Fruit fly (Drosophila melanogaster): ENCODE measurements around the gene mRpL2.

Gene mRpL2

DNA sequence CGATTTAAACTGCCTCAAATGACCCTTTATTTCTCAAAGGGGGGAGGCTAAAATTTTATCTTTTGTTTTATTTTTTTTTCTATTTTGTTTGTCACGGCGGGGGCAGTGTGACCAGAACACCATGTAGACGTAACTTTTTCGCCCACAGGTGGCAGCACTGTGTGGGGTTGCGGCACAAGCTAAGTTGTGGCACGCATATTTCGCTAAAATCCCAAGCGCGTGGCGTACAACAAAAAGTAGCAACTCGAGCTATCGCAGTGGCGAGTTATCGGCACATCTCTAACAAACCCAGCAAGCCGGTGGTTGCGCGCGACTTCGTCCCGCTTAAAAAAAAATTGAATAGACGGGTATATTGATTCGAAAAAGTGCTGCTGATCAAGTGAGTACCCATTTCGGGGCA is 2.4 kb downstream of the mRpL2 start, which contains the start of the genes Ufd1 and NaPi-III (continued):
- TF ChIP-seq ara (GFP tag; IDR thresholded peaks at IDR 0.05) (no peak), Atf3 (GFP tag; optimal IDR thresholded peaks at IDR 0.05) (peak; percentile 5), CG17359 (tag; optimal IDR thresholded peaks at IDR 0.05) (peak; percentile 57), twi (tag; optimal IDR thresholded peaks at IDR 0.05) (no peak), CG16863 (GFP tag; optimal IDR thresholded peaks at IDR 0.05) (peak; percentile 8), hb (GFP tag; IDR thresholded peaks at IDR 0.05; ENCODE audit: partially characterized antibody) (peak; percentile 77; the same call in 2 of the 3 replicates), CG31224 (GFP tag; IDR thresholded peaks at IDR 0.05) (no peak), Mrtf (GFP tag; IDR thresholded peaks at IDR 0.05) (no peak), psq (GFP tag; optimal IDR thresholded peaks at IDR 0.05) (no peak), ac (GFP tag; optimal IDR thresholded peaks at IDR 0.05) (no peak), mld (GFP tag; IDR thresholded peaks at IDR 0.05; ENCODE audit: partially characterized antibody) (no peak), CG7839 (tag; optimal IDR thresholded peaks at IDR 0.05) (peak; percentile 10), CG7963 (GFP tag; IDR thresholded peaks at IDR 0.05; ENCODE audit: partially characterized antibody) (peak; percentile 68), wek (GFP tag; optimal IDR thresholded peaks at IDR 0.05) (no peak), so (GFP tag; IDR thresholded peaks at IDR 0.05) (0 out of 3 replicates have a peak, but pooled peaks have one; percentile 52), gfzf (GFP tag; optimal IDR thresholded peaks at IDR 0.05) (peak; percentile 98), CG32772 (GFP tag; IDR thresholded peaks at IDR 0.05) (peak; percentile 85), CG10565 (GFP tag; optimal IDR thresholded peaks at IDR 0.05) (no peak), sna (GFP tag; IDR thresholded peaks at IDR 0.05; ENCODE audit: partially characterized antibody) (peak; percentile 73; the same call in 1 of the 2 replicates), CHES-1-like (GFP tag; optimal IDR thresholded peaks at IDR 0.05) (peak; percentile 87), Hey (tag; optimal IDR thresholded peaks at IDR 0.05) (no peak), Awh (GFP tag; IDR thresholded peaks at IDR 0.05) (no peak), Aef1 (GFP tag; IDR thresholded peaks at IDR 0.05) (peak; percentile 78), Meics (GFP tag; optimal IDR thresholded peaks at IDR 0.05) (no peak), ftz-f1 (GFP tag; optimal IDR thresholded peaks at IDR 0.05) (peak; percentile 66), CG42726 (GFP tag; IDR thresholded peaks at IDR 0.05; ENCODE audit: partially characterized antibody) (peak; percentile 90), CG17568 (GFP tag; optimal IDR thresholded peaks at IDR 0.05) (no peak), Deaf1 (tag; optimal IDR thresholded peaks at IDR 0.05) (no peak), CG8089 (GFP tag; optimal IDR thresholded peaks at IDR 0.05) (peak; percentile 50), tna (GFP tag; IDR thresholded peaks at IDR 0.05; ENCODE audit: partially characterized antibody) (peak; percentile 76), pum (GFP tag; optimal IDR thresholded peaks at IDR 0.05) (peak; percentile 29), CG3847 (GFP tag; IDR thresholded peaks at IDR 0.05) (peak; percentile 81), vnd (GFP tag; IDR thresholded peaks at IDR 0.05; ENCODE audit: partially characterized antibody) (peak; percentile 61; the same call in 2 of the 3 replicates), CG14710 (tag; optimal IDR thresholded peaks at IDR 0.05) (peak; percentile 67), vfl (GFP tag; optimal IDR thresholded peaks at IDR 0.05) (peak; percentile 38), CG34224 (GFP tag; IDR thresholded peaks at IDR 0.05; ENCODE audit: partially characterized antibody) (peak; percentile 72), tin (GFP tag; optimal IDR thresholded peaks at IDR 0.05) (no peak), fu2 (GFP tag; optimal IDR thresholded peaks at IDR 0.05) (peak; percentile 17), CG9215 (GFP tag; IDR thresholded peaks at IDR 0.05) (no peak; the same call in 1 of the 2 replicates), CG12942 (GFP tag; optimal IDR thresholded peaks at IDR 0.05) (no peak), Oaz (GFP tag; IDR thresholded peaks at IDR 0.05) (no peak), gem (tag; optimal IDR thresholded peaks at IDR 0.05) (peak; percentile 6), CG18011 (GFP tag; optimal IDR thresholded peaks at IDR 0.05) (no peak), inv (GFP tag; IDR thresholded peaks at IDR 0.05; ENCODE audit: partially characterized antibody) (peak; percentile 71; the same call in 1 of the 2 replicates), bab2 (GFP tag; optimal IDR thresholded peaks at IDR 0.05) (peak; percentile 14), Optix (GFP tag; IDR thresholded peaks at IDR 0.05) (no peak), CG4854 (GFP tag; optimal IDR thresholded peaks at IDR 0.05) (no peak), CG12155 (GFP tag; optimal IDR thresholded peaks at IDR 0.05) (peak; percentile 56), CG2116 (GFP tag; optimal IDR thresholded peaks at IDR 0.05) (peak; percentile 91), da (GFP tag; optimal IDR thresholded peaks at IDR 0.05) (peak; percentile 39)

Measured in whole organism, embryonic.